Fruit fly (Drosophila melanogaster): ENCODE data around the gene CG14879.

CG14879 gene

DNA sequence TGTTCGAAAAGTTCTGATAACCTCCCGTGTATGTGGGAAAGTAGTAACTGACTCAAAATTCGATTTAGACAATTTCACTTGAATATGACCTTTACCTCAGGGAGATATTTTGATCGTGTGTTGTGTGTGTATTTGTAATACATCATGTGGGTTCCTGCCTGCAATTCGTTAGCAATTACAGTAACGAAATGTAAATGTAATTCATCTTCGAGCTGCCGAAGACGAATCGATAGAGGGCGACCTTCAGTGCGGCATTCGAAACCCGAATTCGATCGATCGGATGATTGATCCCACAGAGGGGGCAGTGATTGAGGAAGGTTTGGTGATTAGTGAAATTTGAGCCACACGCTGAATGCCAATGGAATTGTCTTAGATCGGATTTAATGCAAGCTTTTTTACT, 21.4 kb upstream of the CG14879 start, which contains the start of gene CG10317:
TSS of gene CG10317 (minus strand) at position 101 of the 400 bp plus-strand sequence.
- no peak for TF ChIP-seq tai (GFP tag; optimal IDR thresholded peaks at IDR 0.05)
- TF ChIP-seq br (GFP tag; optimal IDR thresholded peaks at IDR 0.05), result no peak

- TF ChIP-seq Hr78 (GFP tag; optimal IDR thresholded peaks at IDR 0.05), result no peak
- TF ChIP-seq sv (GFP tag; optimal IDR thresholded peaks at IDR 0.05), result no peak
- no peak for TF ChIP-seq brk (GFP tag; optimal IDR thresholded peaks at IDR 0.05)
Measured at dm6 chr3R:16368288-16368687, 19.3 kb upstream of the CG14879 start, which contains the start of gene js. Gene js (minus strand): TSS chr3R:16368306.

DNA sequence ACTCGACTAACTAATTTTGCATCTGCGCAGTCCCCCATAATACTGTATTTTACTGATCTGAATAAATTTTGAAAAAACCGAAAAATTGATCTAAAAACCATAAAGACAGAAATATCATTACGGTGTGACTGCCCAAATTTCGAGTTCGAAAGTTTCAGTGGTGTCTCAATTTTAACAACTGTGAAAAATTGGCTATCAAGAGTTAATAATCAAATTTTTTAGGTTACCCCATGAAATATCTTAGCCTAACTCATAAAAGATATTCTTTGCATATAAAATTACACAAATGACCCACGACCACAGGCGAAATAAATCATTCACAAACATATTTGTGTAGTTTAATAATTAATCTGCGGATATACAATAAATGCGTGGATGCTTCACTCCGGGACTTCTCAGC, 11.0 kb upstream of the CG14879 start, which contains the start of gene CG42446:
TSS of gene CG42446 (minus strand) at position 101 of the 400 bp plus-strand sequence.
- TF ChIP-seq ey (GFP tag; optimal IDR thresholded peaks at IDR 0.05) (no peak), Rel (GFP tag; optimal IDR thresholded peaks at IDR 0.05) (no peak), Rel (tag; optimal IDR thresholded peaks at IDR 0.05) (no peak), Hr78 (GFP tag; optimal IDR thresholded peaks at IDR 0.05) (no peak), woc (GFP tag; optimal IDR thresholded peaks at IDR 0.05) (no peak), lola (GFP tag; optimal IDR thresholded peaks at IDR 0.05) (no peak), psq (GFP tag; optimal IDR thresholded peaks at IDR 0.05) (no peak), rgr (GFP tag; optimal IDR thresholded peaks at IDR 0.05) (no peak), Mio (GFP tag; optimal IDR thresholded peaks at IDR 0.05) (no peak), Myc (optimal IDR thresholded peaks at IDR 0.05) (no peak), CG32264 (GFP tag; optimal IDR thresholded peaks at IDR 0.05) (no peak), dmrt93B (GFP tag; optimal IDR thresholded peaks at IDR 0.05) (no peak), h (GFP tag; optimal IDR thresholded peaks at IDR 0.05) (no peak), Abd-B (GFP tag; optimal IDR thresholded peaks at IDR 0.05) (no peak), sv (GFP tag; optimal IDR thresholded peaks at IDR 0.05) (no peak)

DNA sequence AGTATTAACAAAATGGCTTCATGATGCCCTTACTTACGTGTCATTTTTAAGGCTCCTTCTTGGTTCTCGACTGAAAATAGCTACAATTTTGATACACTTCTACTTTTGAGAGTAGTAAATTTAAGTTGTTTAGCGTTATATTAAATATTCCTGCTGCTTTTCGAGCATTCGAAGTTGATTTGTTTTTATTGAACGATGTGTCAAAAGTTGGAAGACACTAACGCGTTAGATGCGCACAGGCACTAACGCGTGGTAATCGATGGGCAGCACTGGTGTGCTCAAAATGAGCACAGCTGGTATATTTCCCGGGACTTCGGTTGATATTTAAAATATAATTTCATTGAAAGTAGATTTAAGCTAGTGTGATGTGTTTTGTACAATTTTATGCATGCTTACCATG, 10.1 kb upstream of the CG14879 start, which contains the start of gene CG17931:
TSS of gene CG17931 (minus strand) at position 369 of the 400 bp plus-strand sequence.
- TF ChIP-seq CrebA (GFP tag; optimal IDR thresholded peaks at IDR 0.05; ENCODE audit: borderline replicate concordance) (peak; percentile 38), Vsx2 (GFP tag; optimal IDR thresholded peaks at IDR 0.05; ENCODE audit: partially characterized antibody) (peak; percentile 27), jim (GFP tag; optimal IDR thresholded peaks at IDR 0.05) (no peak), Dif (GFP tag; optimal IDR thresholded peaks at IDR 0.05; ENCODE audit: partially characterized antibody) (no peak), woc (GFP tag; optimal IDR thresholded peaks at IDR 0.05) (no peak)

DNA sequence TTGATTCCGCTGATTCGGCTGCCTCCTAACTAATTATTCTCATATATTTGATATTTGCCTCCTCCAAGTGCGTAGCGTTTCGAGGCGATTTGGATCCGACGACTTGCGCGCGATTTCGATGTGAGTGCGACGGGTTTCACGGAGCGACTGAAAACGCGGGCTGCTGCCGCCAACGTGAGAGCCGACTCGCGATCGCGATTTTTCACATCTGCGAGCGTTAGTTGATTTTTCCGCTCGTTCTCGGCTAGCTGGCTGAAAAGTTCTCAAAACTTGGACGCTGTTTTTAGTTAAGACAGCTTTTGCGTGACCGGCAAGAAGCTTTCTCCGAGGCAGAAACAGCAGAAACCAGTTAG, 7.8 kb upstream of the CG14879 start, which contains the start of gene CG10311:
TSS of gene CG10311 (minus strand) at position 153 of the 353 bp plus-strand sequence.
- TF ChIP-seq h (GFP tag; optimal IDR thresholded peaks at IDR 0.05), result no peak
- TF ChIP-seq foxo (GFP tag; optimal IDR thresholded peaks at IDR 0.05), result no peak
- no peak for TF ChIP-seq Hr83 (GFP tag; optimal IDR thresholded peaks at IDR 0.05; ENCODE audit: poor library complexity, severe bottlenecking)
- no peak for TF ChIP-seq psq (GFP tag; optimal IDR thresholded peaks at IDR 0.05)
- no peak for TF ChIP-seq pan (optimal IDR thresholded peaks at IDR 0.05)
- no peak for TF ChIP-seq br (GFP tag; optimal IDR thresholded peaks at IDR 0.05)
- TF ChIP-seq Mio (GFP tag; optimal IDR thresholded peaks at IDR 0.05), result no peak
- no peak for TF ChIP-seq dmrt93B (GFP tag; optimal IDR thresholded peaks at IDR 0.05)
- no peak for TF ChIP-seq Vsx2 (GFP tag; optimal IDR thresholded peaks at IDR 0.05; ENCODE audit: partially characterized antibody)
- no peak for TF ChIP-seq Dfd (GFP tag; optimal IDR thresholded peaks at IDR 0.05)
- TF ChIP-seq brk (GFP tag; optimal IDR thresholded peaks at IDR 0.05), result no peak

- peak; percentile 14 for TF ChIP-seq h (GFP tag; optimal IDR thresholded peaks at IDR 0.05)
- no peak for TF ChIP-seq dsf (GFP tag; optimal IDR thresholded peaks at IDR 0.05; ENCODE audit: borderline replicate concordance)
- TF ChIP-seq Rel (GFP tag; optimal IDR thresholded peaks at IDR 0.05), result no peak
- peak; percentile 5 for TF ChIP-seq Rel (tag; optimal IDR thresholded peaks at IDR 0.05)
Measured at dm6 chr3R:16356215-16356862, 7.3 kb upstream of the CG14879 start.

DNA sequence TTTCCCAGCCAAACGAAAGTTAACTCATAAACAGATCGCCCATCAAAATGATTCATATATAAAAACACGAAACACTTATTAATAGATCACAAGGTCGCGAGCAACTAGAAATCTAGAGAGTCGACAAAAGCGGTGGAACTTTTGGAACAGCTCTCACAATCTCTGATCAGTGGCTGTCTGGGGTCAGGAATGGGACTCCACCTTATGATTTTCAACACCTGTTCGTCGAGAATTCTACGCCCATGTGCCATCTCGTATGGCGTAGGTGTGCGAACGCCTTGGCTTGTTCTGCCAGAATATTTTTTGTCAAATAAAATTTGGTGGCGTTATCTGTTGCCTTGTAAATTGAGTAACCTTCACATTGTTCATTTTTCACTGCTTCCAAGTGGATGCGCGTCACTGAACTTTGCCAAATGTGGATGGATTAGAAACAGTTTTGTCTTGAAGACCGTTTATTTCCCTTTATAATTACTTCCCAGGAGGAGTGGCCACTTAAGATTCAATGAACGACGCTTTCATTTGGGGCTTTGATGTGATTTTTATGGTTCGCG, 6.4 kb upstream of the CG14879 start:
- TF ChIP-seq GATAd (GFP tag; optimal IDR thresholded peaks at IDR 0.05) (no peak), Hr83 (GFP tag; optimal IDR thresholded peaks at IDR 0.05; ENCODE audit: poor library complexity, severe bottlenecking) (peak; percentile 17), foxo (GFP tag; optimal IDR thresholded peaks at IDR 0.05) (peak in 1 of 2 experiments; percentile 49)
